Fruit fly (Drosophila melanogaster) whole organism, wandering third instar larva: ENCODE data around the gene CG13003.

Experiments
- CG32264 ChIP-seq: fragments of 200-800 bp; sonication (Bioruptor generic); optimal IDR thresholded peaks from 2 replicates; lab custom pipeline; 2016; ENCODE audit warnings: missing biosample characterization, missing genetic modification characterization
- CG9705 ChIP-seq: fragments of 200-800 bp; sonication (Bioruptor generic); optimal IDR thresholded peaks from 2 replicates; lab custom pipeline; 2018; ENCODE audit warnings: missing biosample characterization, mild to moderate bottlenecking, missing genetic modification characterization
- CrebA ChIP-seq: fragments of 200-800 bp; sonication (Bioruptor generic); optimal IDR thresholded peaks from 2 replicates; lab custom pipeline; 2016; ENCODE audit warnings: missing biosample characterization, mild to moderate bottlenecking, missing genetic modification characterization, borderline replicate concordance
- Dfd ChIP-seq: fragments of >200 bp; optimal IDR thresholded peaks from 2 replicates; lab custom pipeline; 2017; ENCODE audit warnings: missing biosample characterization, missing genetic modification characterization
- Dif ChIP-seq: fragments of 200-275, 200-300 bp; sonication (Bioruptor generic); optimal IDR thresholded peaks from 2 replicates; lab custom pipeline; 2018; ENCODE audit warnings: missing biosample characterization, missing genetic modification characterization; ENCODE audit not compliant: partially characterized antibody
- GATAd ChIP-seq: sonication (Bioruptor generic); optimal IDR thresholded peaks from 2 replicates; lab custom pipeline; 2016; ENCODE audit warnings: missing biosample characterization, missing genetic modification characterization
- Hnf4 ChIP-seq: fragments of 200-800 bp; sonication (Bioruptor generic); optimal IDR thresholded peaks from 2 replicates; lab custom pipeline; 2016; ENCODE audit warnings: missing biosample characterization, mild to moderate bottlenecking, missing genetic modification characterization
- Hr83 ChIP-seq: fragments of 200-300 bp; sonication (Bioruptor generic); optimal IDR thresholded peaks from 2 replicates; lab custom pipeline; 2016; ENCODE audit warnings: missing biosample characterization, mild to moderate bottlenecking, missing genetic modification characterization, moderate library complexity; ENCODE audit not compliant: poor library complexity, severe bottlenecking
- Mio ChIP-seq: sonication (Bioruptor generic); optimal IDR thresholded peaks from 2 replicates; lab custom pipeline; 2016; ENCODE audit warnings: missing biosample characterization, missing genetic modification characterization
- N ChIP-seq: fragments of >200 bp; optimal IDR thresholded peaks from 2 replicates; lab custom pipeline; 2018; ENCODE audit warnings: missing biosample characterization, missing external identifiers, missing genetic modification characterization
- OdsH ChIP-seq: fragments of 200-800 bp; sonication (Bioruptor generic); optimal IDR thresholded peaks from 2 replicates; lab custom pipeline; 2016; ENCODE audit warnings: missing biosample characterization, mild to moderate bottlenecking, missing genetic modification characterization
- Rel ChIP-seq, 2 experiments: fragments of 200-800 bp; sonication (Bioruptor generic) in 1 of 2; optimal IDR thresholded peaks; 2 replicates in 1 of 2; 3 replicates in 1 of 2; lab custom pipeline; 2016 to 2019; ENCODE audit warnings: mild to moderate bottlenecking in 2 of 2, missing biosample characterization in 2 of 2, missing genetic modification characterization in 2 of 2, moderate library complexity in 1 of 2
- Vsx2 ChIP-seq: fragments of 200-300, 225-300 bp; sonication (Bioruptor generic); optimal IDR thresholded peaks from 2 replicates; lab custom pipeline; 2018; ENCODE audit warnings: missing biosample characterization, missing genetic modification characterization; ENCODE audit not compliant: partially characterized antibody
- br ChIP-seq: fragments of 200-800 bp; sonication (Bioruptor generic); optimal IDR thresholded peaks from 2 replicates; lab custom pipeline; 2016; ENCODE audit warnings: missing biosample characterization, missing genetic modification characterization
- brk ChIP-seq: fragments of 200-800 bp; sonication (Bioruptor generic); optimal IDR thresholded peaks from 2 replicates; lab custom pipeline; 2016; ENCODE audit warnings: missing biosample characterization, mild to moderate bottlenecking, missing genetic modification characterization
- dl ChIP-seq, 2 experiments: fragments of 175-275, 200-275 bp in 1 of 2; fragments of 200-275 bp in 1 of 2; sonication (Bioruptor generic); optimal IDR thresholded peaks; lab custom pipeline; 2018; ENCODE audit warnings: mild to moderate bottlenecking in 2 of 2, missing biosample characterization in 2 of 2, missing genetic modification characterization in 2 of 2, moderate library complexity in 2 of 2; ENCODE audit not compliant: partially characterized antibody in 2 of 2, insufficient read depth in 1 of 2
- dsf ChIP-seq: sonication (Bioruptor generic); optimal IDR thresholded peaks from 2 replicates; lab custom pipeline; 2016; ENCODE audit warnings: missing biosample characterization, missing genetic modification characterization, borderline replicate concordance
- ey ChIP-seq: fragments of 200-800 bp; sonication (Bioruptor generic); optimal IDR thresholded peaks from 2 replicates; lab custom pipeline; 2016; ENCODE audit warnings: missing biosample characterization, missing genetic modification characterization
- foxo ChIP-seq, 2 experiments: fragments of 200-800 bp; sonication (Bioruptor generic); optimal IDR thresholded peaks; 2 replicates in 1 of 2; 3 replicates in 1 of 2; lab custom pipeline; 2016 to 2017; ENCODE audit warnings: missing biosample characterization in 2 of 2, missing genetic modification characterization in 2 of 2
- fru ChIP-seq: fragments of 200-800 bp; sonication (Bioruptor generic); optimal IDR thresholded peaks from 3 replicates; lab custom pipeline; 2016; ENCODE audit warnings: missing biosample characterization, mild to moderate bottlenecking, missing genetic modification characterization
- h ChIP-seq: fragments of 200-800 bp; sonication (Bioruptor generic); optimal IDR thresholded peaks from 3 replicates; lab custom pipeline; 2016; ENCODE audit warnings: missing biosample characterization, mild to moderate bottlenecking, missing genetic modification characterization
- jim ChIP-seq: fragments of 175-275, 200-325 bp; sonication (Bioruptor generic); optimal IDR thresholded peaks from 2 replicates; lab custom pipeline; 2016; ENCODE audit warnings: missing biosample characterization, mild to moderate bottlenecking, missing genetic modification characterization
- lola ChIP-seq: fragments of >200 bp; optimal IDR thresholded peaks from 2 replicates; lab custom pipeline; 2017; ENCODE audit warnings: missing biosample characterization, missing genetic modification characterization
- pan ChIP-seq: fragments of >200 bp; optimal IDR thresholded peaks from 2 replicates; lab custom pipeline; 2017
- psq ChIP-seq: fragments of 200-800 bp; sonication (Bioruptor generic); optimal IDR thresholded peaks from 3 replicates; lab custom pipeline; 2017; ENCODE audit warnings: missing biosample characterization, mild to moderate bottlenecking, missing genetic modification characterization, moderate library complexity
- rgr ChIP-seq: fragments of 200-800 bp; sonication (Bioruptor generic); optimal IDR thresholded peaks from 3 replicates; lab custom pipeline; 2016; ENCODE audit warnings: missing biosample characterization, mild to moderate bottlenecking, missing genetic modification characterization
- sage ChIP-seq: fragments of 200-800 bp; sonication (Bioruptor generic); optimal IDR thresholded peaks from 2 replicates; lab custom pipeline; 2016; ENCODE audit warnings: missing biosample characterization, mild to moderate bottlenecking, missing genetic modification characterization
- sv ChIP-seq: fragments of 200-800 bp; sonication (Bioruptor generic); optimal IDR thresholded peaks from 3 replicates; lab custom pipeline; 2016; ENCODE audit warnings: missing biosample characterization, missing genetic modification characterization
- tai ChIP-seq: sonication (Bioruptor generic); optimal IDR thresholded peaks from 2 replicates; lab custom pipeline; 2016; ENCODE audit warnings: missing biosample characterization, missing genetic modification characterization
- usp ChIP-seq: fragments of >200 bp; optimal IDR thresholded peaks from 2 replicates; lab custom pipeline; 2017; ENCODE audit warnings: missing biosample characterization, missing genetic modification characterization
- woc ChIP-seq: sonication (Bioruptor generic); optimal IDR thresholded peaks from 2 replicates; lab custom pipeline; 2016; ENCODE audit warnings: missing biosample characterization, mild to moderate bottlenecking, missing genetic modification characterization

CG13003 gene

DNA sequence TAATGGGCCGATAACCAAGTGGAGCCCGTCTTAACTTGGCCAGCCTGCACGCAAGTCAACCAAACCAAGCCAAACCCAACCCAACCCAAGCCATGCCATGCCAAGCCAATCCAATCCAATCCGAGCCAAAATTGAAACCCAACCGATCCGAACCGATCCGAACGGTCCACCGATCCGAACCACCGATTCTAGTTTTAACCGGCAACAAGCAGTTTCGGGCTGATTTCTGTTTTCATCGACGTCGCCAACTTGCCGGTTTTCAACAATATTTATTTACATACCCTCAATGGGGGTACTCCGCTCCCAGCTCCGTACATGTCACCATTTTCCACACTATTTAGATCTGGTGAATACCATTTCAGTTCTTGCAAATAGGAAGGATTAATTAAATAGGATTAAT lies 30.7 kb upstream of the CG13003 start:
- TF ChIP-seq N (GFP tag; lab: Kevin White, UChicago) (no peak), lola (GFP tag; lab: Kevin White, UChicago) (no peak), tai (GFP tag; lab: Kevin White, UChicago) (no peak), CG9705 (GFP tag; lab: Kevin White, UChicago) (no peak), psq (no peak), Mio (GFP tag; lab: Kevin White, UChicago) (no peak), Dfd (GFP tag; lab: Kevin White, UChicago) (no peak), sage (GFP tag; lab: Kevin White, UChicago) (no peak), CG32264 (no peak), sv (GFP tag; lab: Kevin White, UChicago) (no peak), br (GFP tag; lab: Kevin White, UChicago) (no peak), pan (lab: Kevin White, UChicago) (no peak)

DNA sequence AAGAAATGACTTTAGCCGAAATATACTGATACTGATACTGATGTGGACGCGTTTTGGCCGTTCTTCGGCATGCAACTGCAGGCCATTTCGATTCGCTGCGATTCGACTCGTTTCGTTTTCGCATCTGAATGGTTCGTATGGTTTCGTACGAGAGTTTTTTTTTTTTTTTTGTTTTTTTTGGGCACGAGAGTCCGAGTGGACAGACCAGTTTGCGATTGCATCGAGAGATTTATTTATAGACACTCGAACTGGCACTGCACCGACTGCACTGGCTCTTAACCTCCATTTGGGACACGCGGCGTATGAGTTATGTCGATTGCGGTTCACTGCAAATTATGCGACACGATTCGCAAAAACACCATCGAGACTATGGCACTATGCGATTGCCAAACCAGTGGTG lies 29.7 kb upstream of the CG13003 start:
- TF ChIP-seq rgr (GFP tag; lab: Kevin White, UChicago) (no peak), tai (GFP tag; lab: Kevin White, UChicago) (no peak), sage (GFP tag; lab: Kevin White, UChicago) (no peak), N (GFP tag; lab: Kevin White, UChicago) (no peak), woc (GFP tag; lab: Kevin White, UChicago) (no peak), jim (GFP tag; lab: Kevin White, UChicago) (no peak), dsf (GFP tag; lab: Kevin White, UChicago) (no peak)

DNA sequence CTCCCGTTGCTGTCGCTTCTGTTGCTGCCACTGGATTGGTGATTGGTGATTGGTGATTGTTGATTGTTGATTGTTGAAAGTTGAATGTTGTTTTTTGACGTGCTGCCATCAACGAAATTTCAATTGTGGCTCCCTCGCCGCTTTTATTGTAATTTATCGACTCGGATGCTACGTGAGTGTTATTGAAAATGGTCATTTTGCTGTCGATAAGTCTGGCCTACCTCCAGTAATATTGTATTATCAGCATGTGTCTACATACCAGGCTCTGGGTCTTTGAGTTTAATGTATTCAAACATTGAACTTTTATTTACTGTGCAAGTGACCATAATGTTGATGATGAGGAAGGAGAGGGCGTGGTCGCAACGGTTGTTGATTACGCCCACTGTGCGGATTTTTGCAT lies 26.1 kb upstream of the CG13003 start:
- TF ChIP-seq br (GFP tag; lab: Kevin White, UChicago) (no peak), Dfd (GFP tag; lab: Kevin White, UChicago) (no peak), Dif (no peak), N (GFP tag; lab: Kevin White, UChicago) (no peak), foxo (GFP tag; optimal IDR thresholded peaks at IDR 0.05; lab: Kevin White, UChicago) (no peak), dl (GFP tag; optimal IDR thresholded peaks at IDR 0.05; lab: Kevin White, UChicago; ENCODE audit: insufficient read depth in 1 of 2, partially characterized antibody in 2 of 2) (no peak), ey (GFP tag; lab: Kevin White, UChicago) (no peak), sage (GFP tag; lab: Kevin White, UChicago) (no peak), fru (GFP tag; lab: Kevin White, UChicago) (no peak), Hr83 (GFP tag; lab: Kevin White, UChicago) (no peak), OdsH (no peak), h (no peak), usp (GFP tag; lab: Kevin White, UChicago) (no peak), GATAd (GFP tag; lab: Kevin White, UChicago) (no peak), psq (no peak), rgr (GFP tag; lab: Kevin White, UChicago) (no peak), CG32264 (no peak), brk (GFP tag; lab: Kevin White, UChicago) (no peak), tai (GFP tag; lab: Kevin White, UChicago) (no peak)

DNA sequence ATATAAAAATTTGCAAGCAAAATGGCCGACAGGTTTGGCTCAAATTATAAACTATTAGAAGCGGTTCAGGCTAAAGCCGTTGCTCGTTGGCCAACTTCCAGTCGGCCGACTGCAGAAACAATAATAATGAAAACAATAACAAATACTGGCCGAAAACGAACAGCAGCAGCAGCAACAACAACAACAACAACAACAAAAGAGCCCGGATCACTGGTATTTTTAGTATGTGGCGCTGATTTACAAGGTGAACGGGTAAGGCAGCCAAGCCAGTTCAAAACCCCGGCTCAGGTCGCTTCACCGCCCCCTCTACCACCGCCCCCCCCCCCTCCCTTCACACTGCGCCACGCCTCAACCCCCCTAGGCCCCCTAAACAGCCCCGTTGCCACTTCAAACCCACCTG lies 23.9 kb upstream of the CG13003 start:
- TF ChIP-seq ey (GFP tag; lab: Kevin White, UChicago) (no peak), Rel (GFP tag; optimal IDR thresholded peaks at IDR 0.05; lab: Kevin White, UChicago) (no peak), Rel (tag; optimal IDR thresholded peaks at IDR 0.05; lab: Kevin White, UChicago) (peak; percentile 5), dsf (GFP tag; lab: Kevin White, UChicago) (no peak), pan (lab: Kevin White, UChicago) (no peak), usp (GFP tag; lab: Kevin White, UChicago) (no peak), h (no peak), CrebA (GFP tag; lab: Kevin White, UChicago) (no peak), GATAd (GFP tag; lab: Kevin White, UChicago) (no peak), N (GFP tag; lab: Kevin White, UChicago) (no peak), Dfd (GFP tag; lab: Kevin White, UChicago) (peak; percentile 34), Hnf4 (no peak), psq (no peak), lola (GFP tag; lab: Kevin White, UChicago) (no peak), Vsx2 (GFP tag; lab: Kevin White, UChicago) (no peak), woc (GFP tag; lab: Kevin White, UChicago) (no peak), brk (GFP tag; lab: Kevin White, UChicago) (no peak), br (GFP tag; lab: Kevin White, UChicago) (no peak)
